Worm (Caenorhabditis elegans): Measurements from ENCODE around the gene ZK470.14.

The ZK470.14 gene

ce11 chrX:4209131-4209530 lies 41.9 kb downstream of the ZK470.14 start (continued):
- TF ChIP-seq tbx-9 (tag; optimal IDR thresholded peaks at IDR 0.05; ENCODE audit: borderline replicate concordance) (no peak), athp-1 (tag; optimal IDR thresholded peaks at IDR 0.05) (peak; percentile 68), F57C9.4 (tag; optimal IDR thresholded peaks at IDR 0.05) (peak; percentile 68), atf-7 (tag; optimal IDR thresholded peaks at IDR 0.05) (peak; percentile 98), hsf-1 (GFP tag; IDR thresholded peaks at IDR 0.05) (0 out of 2 replicates have a peak, but pooled peaks have one; percentile 28), ztf-22 (GFP tag; optimal IDR thresholded peaks at IDR 0.05) (peak; percentile 63), rcor-1 (GFP tag; IDR thresholded peaks at IDR 0.05) (peak; percentile 97), nfya-1 (tag; optimal IDR thresholded peaks at IDR 0.05; ENCODE audit: borderline replicate concordance, insufficient read depth) (no peak), ets-4 (GFP tag; optimal IDR thresholded peaks at IDR 0.05) (peak; percentile 90), F39B2.1 (GFP tag; IDR thresholded peaks at IDR 0.05) (peak; percentile 64; the same call in 1 of the 2 replicates), Y53G8AR.9 (GFP tag; conservative IDR thresholded peaks at IDR 0.05) (peak; percentile 99), ztf-28 (GFP tag; IDR thresholded peaks at IDR 0.05) (no peak), let-526 (GFP tag; IDR thresholded peaks at IDR 0.05) (peak; percentile 97), nhr-120 (GFP tag; IDR thresholded peaks at IDR 0.05) (0 out of 2 replicates have a peak, but pooled peaks have one; percentile 69), hmg-20 (GFP tag; IDR thresholded peaks at IDR 0.05) (peak; percentile 97), B0035.1 (tag; optimal IDR thresholded peaks at IDR 0.05) (peak; percentile 95), attf-3 (GFP tag; conservative IDR thresholded peaks at IDR 0.05) (0 out of 2 replicates have a peak, but pooled peaks have one; percentile 21), zim-3 (tag; optimal IDR thresholded peaks at IDR 0.05) (peak; percentile 71), xnd-1 (tag; optimal IDR thresholded peaks at IDR 0.05) (no peak), mel-28 (tag; optimal IDR thresholded peaks at IDR 0.05; ENCODE audit: borderline replicate concordance) (no peak), attf-5 (GFP tag; optimal IDR thresholded peaks at IDR 0.05) (peak; percentile 54), ztf-26 (tag; optimal IDR thresholded peaks at IDR 0.05) (peak; percentile 100), chd-7 (tag; optimal IDR thresholded peaks at IDR 0.05) (peak; percentile 96), tbp1 (GFP tag; optimal IDR thresholded peaks at IDR 0.05) (peak; percentile 79), dpff-1 (tag; optimal IDR thresholded peaks at IDR 0.05) (peak; percentile 96), rec-8 (tag; optimal IDR thresholded peaks at IDR 0.05) (peak; percentile 10 to 26), bed-1 (GFP tag; IDR thresholded peaks at IDR 0.05) (0 out of 2 replicates have a peak, but pooled peaks have one; percentile 83), egl-18 (GFP tag; IDR thresholded peaks at IDR 0.05) (peak; percentile 99), cebp-1 (GFP tag; IDR thresholded peaks at IDR 0.05) (peak; percentile 81), cebp-1 (tag; optimal IDR thresholded peaks at IDR 0.05) (peak; percentile 98)

- no peak for TF ChIP-seq ztf-22 (GFP tag; optimal IDR thresholded peaks at IDR 0.05)
- TF ChIP-seq fkh-3 (tag; optimal IDR thresholded peaks at IDR 0.05) = no peak
- no peak for TF ChIP-seq xnd-1 (tag; optimal IDR thresholded peaks at IDR 0.05)
- TF ChIP-seq hrde-1 (tag; optimal IDR thresholded peaks at IDR 0.05; ENCODE audit: borderline replicate concordance) = no peak
- TF ChIP-seq cebp-1 (GFP tag; IDR thresholded peaks at IDR 0.05) = peak; percentile 85
- TF ChIP-seq cebp-1 (tag; optimal IDR thresholded peaks at IDR 0.05) = peak; percentile 97
- no peak for TF ChIP-seq aptf-2 (GFP tag; conservative IDR thresholded peaks at IDR 0.05)
- TF ChIP-seq B0019.2 (GFP tag; conservative IDR thresholded peaks at IDR 0.05) = no peak
- TF ChIP-seq hmg-1.2 (GFP tag; IDR thresholded peaks at IDR 0.05) = peak; percentile 48; the same call in 1 of the 2 replicates
- peak; percentile 72 for TF ChIP-seq zfh-2 (GFP tag; conservative IDR thresholded peaks at IDR 0.05)
- no peak for TF ChIP-seq mcd-1 (GFP tag; IDR thresholded peaks at IDR 0.05)
- TF ChIP-seq unc-130 (GFP tag; optimal IDR thresholded peaks at IDR 0.05) = no peak
Observed at ce11 chrX:4214643-4215042, 47.4 kb downstream of the ZK470.14 start.

Measured in whole organism, young adult.